Worm (Caenorhabditis elegans) whole organism, L4/young adult: ENCODE data around the gene div-1.

Source experiments
- W03F9.2 ChIP-seq: fragments of 150-350 bp; optimal IDR thresholded peaks from 2 replicates; lab custom pipeline; 2014; ENCODE audit warnings: missing biosample characterization, missing genetic modification characterization
- him-1 ChIP-seq: sonication (generic microtip); optimal IDR thresholded peaks from 2 replicates; lab custom pipeline; 2016; ENCODE audit warnings: missing genotype, missing genetic modification reagents, missing genetic modification characterization, missing compliant biosample characterization

ce11 chrIII:10289790-10290189 is 41.4 kb upstream of the div-1 start:
- TF ChIP-seq him-1 (tag; lab: Kevin White, UChicago), result no peak
- no peak for TF ChIP-seq W03F9.2 (tag; lab: Kevin White, UChicago)
